Worm (Caenorhabditis elegans): ENCODE data around the gene C05G5.5.

- TF ChIP-seq ama-1 (optimal IDR thresholded peaks at IDR 0.05): no peak
- peak; percentile 84 for TF ChIP-seq F13C5.2 (tag; optimal IDR thresholded peaks at IDR 0.05)
- TF ChIP-seq pes-1 (GFP tag; IDR thresholded peaks at IDR 0.05): peak; percentile 56; the same call in 1 of the 2 replicates
- TF ChIP-seq sea-1 (GFP tag; conservative IDR thresholded peaks at IDR 0.05): peak; percentile 8; the same call in 1 of the 2 replicates
- TF ChIP-seq tra-4 (tag; optimal IDR thresholded peaks at IDR 0.05): no peak
- peak; percentile 4 for TF ChIP-seq aly-1 (tag; optimal IDR thresholded peaks at IDR 0.05)
Measured at ce11 chrX:14708176-14708642, 52.7 kb downstream of the C05G5.5 start.

Data from whole organism, early embryonic.